Worm (Caenorhabditis elegans) whole organism, late embryonic: ENCODE measurements around the gene nhr-65.

Source experiments
- C08G9.2 ChIP-seq: sonication (generic microtip); optimal IDR thresholded peaks from 2 replicates; lab custom pipeline; 2016; ENCODE audit warnings: mild to moderate bottlenecking, missing genetic modification characterization, moderate library complexity, missing compliant biosample characterization
- C38D4.7 ChIP-seq: fragments of 200-800 bp; sonication (Bioruptor generic); optimal IDR thresholded peaks from 2 replicates; lab custom pipeline; 2018; ENCODE audit warnings: mild to moderate bottlenecking, missing genetic modification characterization, moderate library complexity, missing compliant biosample characterization
- F13H6.1 ChIP-seq: sonication (generic microtip); optimal IDR thresholded peaks from 2 replicates; lab custom pipeline; 2016; ENCODE audit warnings: missing genetic modification characterization, missing compliant biosample characterization
- K09A11.1 ChIP-seq: sonication (generic microtip); optimal IDR thresholded peaks from 2 replicates; lab custom pipeline; 2017; ENCODE audit warnings: antibody characterized with exemption, mild to moderate bottlenecking, missing genetic modification characterization, missing compliant biosample characterization; ENCODE audit not compliant: insufficient read depth
- ahr-1 ChIP-seq: sonication (generic microtip); optimal IDR thresholded peaks from 2 replicates; lab custom pipeline; 2016; ENCODE audit warnings: missing genetic modification characterization, missing compliant biosample characterization
- ama-1 ChIP-seq: fragments of 150-350 bp; optimal IDR thresholded peaks from 2 replicates; lab custom pipeline; 2014
- ceh-14 ChIP-seq: sonication (generic microtip); optimal IDR thresholded peaks from 2 replicates; lab custom pipeline; 2016; ENCODE audit warnings: missing genotype, missing genetic modification characterization, missing compliant biosample characterization
- ceh-2 ChIP-seq: sonication (generic microtip); optimal IDR thresholded peaks from 2 replicates; lab custom pipeline; 2016; ENCODE audit warnings: missing genotype, missing genetic modification characterization, missing compliant biosample characterization
- ceh-22 ChIP-seq: sonication (generic microtip); optimal IDR thresholded peaks from 2 replicates; lab custom pipeline; 2017; ENCODE audit warnings: missing biosample characterization, missing genetic modification characterization
- ceh-24 ChIP-seq: sonication (generic microtip); optimal IDR thresholded peaks from 2 replicates; lab custom pipeline; 2016; ENCODE audit warnings: mild to moderate bottlenecking, missing genetic modification characterization, missing compliant biosample characterization
- ceh-30 ChIP-seq: fragments of 150-350 bp; optimal IDR thresholded peaks from 2 replicates; lab custom pipeline; 2014; ENCODE audit warnings: missing biosample characterization, missing genetic modification characterization
- ceh-31 ChIP-seq: sonication (generic microtip); optimal IDR thresholded peaks from 2 replicates; lab custom pipeline; 2016; ENCODE audit warnings: missing genetic modification characterization, missing compliant biosample characterization
- ceh-34 ChIP-seq: sonication (generic microtip); optimal IDR thresholded peaks from 2 replicates; lab custom pipeline; 2016; ENCODE audit warnings: mild to moderate bottlenecking, missing genetic modification characterization, missing compliant biosample characterization
- ceh-6 ChIP-seq: fragments of 200-800 bp; sonication (Bioruptor generic); optimal IDR thresholded peaks from 2 replicates; lab custom pipeline; 2018; ENCODE audit warnings: mild to moderate bottlenecking, missing genetic modification characterization, missing compliant biosample characterization
- ceh-9 ChIP-seq: sonication (generic microtip); optimal IDR thresholded peaks from 2 replicates; lab custom pipeline; 2016; ENCODE audit warnings: mild to moderate bottlenecking, missing genetic modification characterization, inconsistent platforms, missing compliant biosample characterization
- dve-1 ChIP-seq: sonication (generic microtip); optimal IDR thresholded peaks from 2 replicates; lab custom pipeline; 2017; ENCODE audit warnings: antibody characterized with exemption, mild to moderate bottlenecking, missing genetic modification characterization, missing compliant biosample characterization
- ets-4 ChIP-seq: sonication (generic microtip); optimal IDR thresholded peaks from 2 replicates; lab custom pipeline; 2016; ENCODE audit warnings: missing genetic modification characterization, missing compliant biosample characterization
- eyg-1 ChIP-seq: sonication (generic microtip); optimal IDR thresholded peaks from 2 replicates; lab custom pipeline; 2016; ENCODE audit warnings: missing genotype, missing genetic modification characterization, missing compliant biosample characterization
- fkh-10 ChIP-seq: fragments of 150-350 bp; optimal IDR thresholded peaks from 2 replicates; lab custom pipeline; 2014; ENCODE audit warnings: missing biosample characterization, missing genetic modification reagents, missing genetic modification characterization
- gmeb-2 ChIP-seq: sonication (generic microtip); optimal IDR thresholded peaks from 2 replicates; lab custom pipeline; 2016; ENCODE audit warnings: missing genetic modification characterization, inconsistent platforms, missing compliant biosample characterization
- hlh-15 ChIP-seq: sonication (generic microtip); optimal IDR thresholded peaks from 2 replicates; lab custom pipeline; 2016; ENCODE audit warnings: missing genetic modification characterization, missing compliant biosample characterization
- hlh-6 ChIP-seq: sonication (generic microtip); optimal IDR thresholded peaks from 2 replicates; lab custom pipeline; 2016; ENCODE audit warnings: missing genotype, missing genetic modification characterization, missing compliant biosample characterization
- lim-6 ChIP-seq: sonication (generic microtip); optimal IDR thresholded peaks from 2 replicates; lab custom pipeline; 2016; ENCODE audit warnings: missing genetic modification characterization, missing compliant biosample characterization
- lin-11 ChIP-seq: fragments of 200-800 bp; sonication (Bioruptor generic); optimal IDR thresholded peaks from 2 replicates; lab custom pipeline; 2018; ENCODE audit warnings: mild to moderate bottlenecking, missing genetic modification characterization, missing compliant biosample characterization
- mec-3 ChIP-seq: sonication (generic microtip); optimal IDR thresholded peaks from 2 replicates; lab custom pipeline; 2016; ENCODE audit warnings: borderline replicate concordance, missing genetic modification characterization, missing compliant biosample characterization
- nhr-11 ChIP-seq: fragments of 150-350 bp; optimal IDR thresholded peaks from 2 replicates; lab custom pipeline; 2014; ENCODE audit warnings: missing biosample characterization, missing genetic modification characterization
- npax-4 ChIP-seq: sonication (generic microtip); optimal IDR thresholded peaks from 2 replicates; lab custom pipeline; 2016; ENCODE audit warnings: missing genetic modification characterization, missing compliant biosample characterization
- pat-9 ChIP-seq: fragments of 200-800 bp; sonication (Bioruptor generic); optimal IDR thresholded peaks from 2 replicates; lab custom pipeline; 2018; ENCODE audit warnings: mild to moderate bottlenecking, missing genetic modification characterization, moderate library complexity, missing compliant biosample characterization
- ref-2 ChIP-seq: sonication (generic microtip); optimal IDR thresholded peaks from 2 replicates; lab custom pipeline; 2016; ENCODE audit warnings: missing genetic modification characterization, missing compliant biosample characterization
- rnt-1 ChIP-seq: sonication (generic microtip); optimal IDR thresholded peaks from 2 replicates; lab custom pipeline; 2016; ENCODE audit warnings: missing genetic modification characterization, missing compliant biosample characterization
- sox-4 ChIP-seq: sonication (generic microtip); optimal IDR thresholded peaks from 2 replicates; lab custom pipeline; 2017; ENCODE audit warnings: mild to moderate bottlenecking, missing genetic modification characterization, inconsistent platforms, missing compliant biosample characterization
- tbx-2 ChIP-seq: sonication (generic microtip); optimal IDR thresholded peaks from 2 replicates; lab custom pipeline; 2016; ENCODE audit warnings: missing genetic modification characterization, missing compliant biosample characterization
- tbx-7 ChIP-seq: sonication (generic microtip); optimal IDR thresholded peaks from 2 replicates; lab custom pipeline; 2016; ENCODE audit warnings: missing genotype, missing genetic modification characterization, missing compliant biosample characterization
- unc-42 ChIP-seq: sonication (generic microtip); optimal IDR thresholded peaks from 2 replicates; lab custom pipeline; 2016; ENCODE audit warnings: missing genotype, missing genetic modification characterization, missing compliant biosample characterization
- unc-55 ChIP-seq: sonication (generic microtip); optimal IDR thresholded peaks from 2 replicates; lab custom pipeline; 2017; ENCODE audit warnings: missing biosample characterization, missing genetic modification reagents, missing genetic modification characterization
- unc-86 ChIP-seq: sonication (generic microtip); optimal IDR thresholded peaks from 2 replicates; lab custom pipeline; 2016; ENCODE audit warnings: missing genetic modification characterization, missing compliant biosample characterization
- zip-5 ChIP-seq: sonication (generic microtip); optimal IDR thresholded peaks from 2 replicates; lab custom pipeline; 2016; ENCODE audit warnings: missing genetic modification characterization, missing compliant biosample characterization

nhr-65 gene

DNA sequence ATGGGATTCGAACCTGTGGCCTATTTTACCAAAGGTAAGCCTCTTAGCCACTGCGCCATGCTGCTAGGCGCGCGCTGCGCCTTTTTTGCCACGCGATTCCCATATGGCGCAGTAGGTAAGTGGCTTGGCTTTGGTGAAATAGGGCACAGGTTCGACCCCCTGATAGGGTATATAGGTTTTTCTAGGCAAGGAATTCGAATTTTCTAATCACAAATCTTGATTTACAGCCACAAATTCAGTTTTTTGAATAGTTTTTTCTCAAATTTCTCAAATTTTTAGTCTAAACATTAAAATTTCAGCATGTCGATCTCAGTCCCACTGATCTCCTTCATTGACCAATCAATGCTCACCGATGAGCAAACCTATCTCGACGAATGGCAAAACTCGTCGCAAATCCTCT lies 28.4 kb upstream of the nhr-65 start, which contains the start of gene C54E10.3:
Gene C54E10.3, plus strand, starts transcription at position 301 of the 400 bp plus-strand sequence.
- TF ChIP-seq F13H6.1 (tag; lab: Kevin White, UChicago) (no peak), ceh-6 (no peak), sox-4 (tag; lab: Kevin White, UChicago) (no peak), ahr-1 (no peak), ceh-14 (no peak), unc-86 (no peak), C38D4.7 (no peak), pat-9 (tag; lab: Kevin White, UChicago) (no peak), mec-3 (tag; lab: Kevin White, UChicago) (no peak), unc-42 (tag; lab: Kevin White, UChicago) (no peak), ceh-30 (tag; lab: Kevin White, UChicago) (no peak), K09A11.1 (tag; lab: Kevin White, UChicago) (no peak), ama-1 (lab: Kevin White, UChicago) (no peak), ref-2 (tag; lab: Kevin White, UChicago) (no peak), nhr-11 (no peak), hlh-15 (no peak), eyg-1 (tag; lab: Kevin White, UChicago) (no peak)
- TF ChIP-seq, all 69 proteins: peak for 0

DNA sequence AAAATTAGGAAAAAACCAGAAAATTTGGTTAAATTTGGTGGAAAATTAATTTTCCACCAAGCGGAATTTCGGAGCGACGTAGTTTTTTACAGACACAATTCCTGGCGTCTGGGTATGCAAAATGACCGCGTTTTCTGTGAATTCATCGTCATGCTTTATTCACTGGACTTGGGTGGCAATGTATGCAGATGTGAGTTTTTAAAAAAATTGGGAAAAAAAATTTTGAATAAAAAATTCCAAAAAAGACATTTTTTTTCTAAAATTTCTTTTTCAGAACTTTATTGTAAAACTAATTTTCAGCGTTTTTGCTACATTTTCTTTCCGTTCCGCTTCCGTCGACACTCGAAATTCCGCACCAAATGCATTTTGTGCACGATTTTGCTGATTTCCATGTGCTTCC lies 27.7 kb upstream of the nhr-65 start, which contains the start of gene C54E10.7:
Gene C54E10.7, plus strand, starts transcription at position 301 of the 400 bp plus-strand sequence.
- TF ChIP-seq unc-86 (no peak), gmeb-2 (tag; lab: Kevin White, UChicago) (no peak), ceh-2 (no peak), tbx-2 (tag; lab: Kevin White, UChicago) (no peak), lim-6 (tag; lab: Kevin White, UChicago) (no peak), ceh-30 (tag; lab: Kevin White, UChicago) (no peak), ceh-22 (no peak), npax-4 (no peak), zip-5 (tag; lab: Kevin White, UChicago) (no peak), nhr-11 (no peak), hlh-6 (tag; lab: Kevin White, UChicago) (no peak), ceh-34 (no peak), unc-55 (GFP tag; lab: Kevin White, UChicago) (no peak), ets-4 (tag; lab: Kevin White, UChicago) (no peak), lin-11 (tag; lab: Kevin White, UChicago) (no peak), dve-1 (tag; lab: Kevin White, UChicago) (no peak), ahr-1 (no peak), tbx-7 (tag; lab: Kevin White, UChicago) (no peak), fkh-10 (no peak), ama-1 (lab: Kevin White, UChicago) (no peak)

DNA sequence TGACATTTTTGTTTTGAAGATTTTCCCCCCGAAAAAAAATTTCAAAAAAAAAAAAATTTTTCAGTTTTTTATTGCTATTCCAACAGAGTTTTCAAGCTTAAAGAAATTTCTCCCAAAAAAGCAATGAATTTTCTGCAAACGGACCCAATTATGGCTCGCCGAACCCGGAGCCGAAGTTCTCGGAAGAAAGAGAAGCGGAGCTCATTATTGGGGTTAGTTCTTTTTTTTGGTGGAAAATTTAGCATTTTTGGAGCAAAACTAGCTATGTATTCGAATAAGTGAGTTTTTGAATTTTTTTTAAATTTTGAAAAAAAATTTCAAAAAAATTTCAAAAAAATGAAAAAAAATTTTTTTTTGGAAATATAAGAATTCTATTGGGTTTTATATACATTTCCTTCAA lies 19.5 kb upstream of the nhr-65 start, which contains the start of gene ncs-5:
Gene ncs-5, plus strand, starts transcription at position 124 of the 400 bp plus-strand sequence.
- no peak for TF ChIP-seq ceh-9 (tag; lab: Kevin White, UChicago)
- TF ChIP-seq ceh-24 (tag; lab: Kevin White, UChicago): no peak
- no peak for TF ChIP-seq ceh-31 (tag; lab: Kevin White, UChicago)
- TF ChIP-seq ama-1 (lab: Kevin White, UChicago): no peak
- TF ChIP-seq nhr-11: no peak
- TF ChIP-seq C08G9.2 (tag; lab: Kevin White, UChicago): no peak
- no peak for TF ChIP-seq hlh-15

DNA sequence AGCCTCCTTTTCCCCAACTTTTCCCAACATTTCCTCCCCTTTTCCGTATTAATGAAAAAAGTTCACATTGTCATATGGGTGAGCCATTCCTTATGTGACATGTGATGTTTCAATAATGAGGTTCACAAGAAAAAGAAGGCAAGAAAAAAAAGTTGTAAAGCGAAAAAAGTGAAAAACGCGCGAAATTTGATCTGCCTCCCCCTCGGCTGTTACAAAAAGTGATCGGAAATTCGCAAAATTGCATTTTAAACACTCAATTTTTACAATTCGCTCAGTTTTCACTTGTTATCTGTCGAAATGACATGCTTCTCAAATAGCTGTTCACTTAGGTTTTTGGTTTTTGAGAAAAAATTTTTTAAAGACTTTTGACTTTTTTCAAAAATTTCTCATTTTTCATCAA lies 17.5 kb upstream of the nhr-65 start:
- TF ChIP-seq unc-42 (tag; lab: Kevin White, UChicago) (peak; percentile 46), rnt-1 (tag; lab: Kevin White, UChicago) (no peak)
